Worm (Caenorhabditis elegans): ENCODE results near the gene srab-26.

- TF ChIP-seq spr-3 (GFP tag; optimal IDR thresholded peaks at IDR 0.05) (no peak), unc-130 (GFP tag; optimal IDR thresholded peaks at IDR 0.05) (no peak), nhr-25 (tag; optimal IDR thresholded peaks at IDR 0.05; ENCODE audit: borderline replicate concordance, insufficient read depth) (no peak), mdt-29 (GFP tag; IDR thresholded peaks at IDR 0.05) (no peak), lsy-2 (tag; optimal IDR thresholded peaks at IDR 0.05) (no peak), snpc-4 (tag; optimal IDR thresholded peaks at IDR 0.05) (no peak), unc-39 (tag; optimal IDR thresholded peaks at IDR 0.05) (no peak), ama-1 (optimal IDR thresholded peaks at IDR 0.05) (no peak), jun-1 (tag; optimal IDR thresholded peaks at IDR 0.05) (no peak), nhr-11 (tag; optimal IDR thresholded peaks at IDR 0.05) (no peak), unc-62 (GFP tag; optimal IDR thresholded peaks at IDR 0.05 in 1 of 2) (no peak), unc-62 (tag; optimal IDR thresholded peaks at IDR 0.05) (no peak), lin-29 (GFP tag; IDR thresholded peaks at IDR 0.05) (no peak), nhr-28 (tag; optimal IDR thresholded peaks at IDR 0.05) (no peak), mdl-1 (tag; optimal IDR thresholded peaks at IDR 0.05) (no peak)
These were observed 26.8 kb upstream of the srab-26 start, which contains the start of gene fipr-11 for ce11 chrV:9906115-9906514.
